Fruit fly (Drosophila melanogaster): ENCODE results near the gene CG2698.

- TF ChIP-seq CTCF (optimal IDR thresholded peaks at IDR 0.05), result no peak
- TF ChIP-seq CG8478 (optimal IDR thresholded peaks at IDR 0.05), result no peak
Observed at dm6 chr3R:8027203-8027688, 25.9 kb downstream of the CG2698 start.

Measured in S2 (cell line).